Fruit fly (Drosophila melanogaster) whole organism, adult: ENCODE results near the gene CG32081.

Experiments used
- CG7045 ChIP-seq: fragments of 200-800 bp; sonication (Bioruptor generic); optimal IDR thresholded peaks from 2 replicates; lab custom pipeline; 2017; ENCODE audit warnings: missing biosample characterization, mild to moderate bottlenecking, missing genetic modification characterization
- Crg-1 ChIP-seq: fragments of 200-800 bp; sonication (Bioruptor generic); optimal IDR thresholded peaks from 2 replicates; lab custom pipeline; 2016; ENCODE audit warnings: missing biosample characterization, missing genetic modification characterization
- cnc ChIP-seq, 2 experiments: fragments of >200 bp; optimal IDR thresholded peaks; 2 replicates each; lab custom pipeline; 2017
- kay ChIP-seq: fragments of 200-800 bp; sonication (Bioruptor generic); peaks from one replicate; lab custom pipeline; 2016; ENCODE audit warnings: missing biosample characterization, missing genetic modification characterization, borderline replicate concordance

DNA sequence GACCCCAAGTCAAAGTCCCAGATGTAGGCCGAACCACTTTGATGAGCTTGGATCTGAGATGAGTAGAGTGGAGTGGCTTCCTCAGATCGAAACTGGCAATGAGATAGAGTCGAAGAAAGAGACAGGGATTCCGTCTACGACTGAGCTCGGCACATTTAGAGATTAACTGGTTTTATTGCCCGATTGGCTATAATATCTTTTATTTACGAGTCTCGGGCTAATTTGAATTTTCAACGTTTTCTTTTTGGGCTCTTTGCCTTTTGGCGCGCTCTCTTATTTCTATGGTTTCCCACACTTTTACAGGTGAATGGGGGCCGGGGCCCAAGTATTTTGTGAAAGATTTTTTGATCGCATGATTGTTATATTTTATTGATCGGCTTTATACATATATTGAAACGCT, 12.2 kb upstream of the CG32081 start:
- TF ChIP-seq Crg-1 (GFP tag; lab: Kevin White, UChicago) (no peak), kay (no peak), CG7045 (no peak), cnc (optimal IDR thresholded peaks at IDR 0.05; lab: Kevin White, UChicago) (no peak)
